Fruit fly (Drosophila melanogaster): ENCODE results near the gene CG9213.

CG9213 gene

dm6 chrX:15615426-15615825 lies 41.1 kb upstream of the CG9213 start (continued):
- TF ChIP-seq net (GFP tag; optimal IDR thresholded peaks at IDR 0.05) (peak; percentile 47), esn (GFP tag; optimal IDR thresholded peaks at IDR 0.05) (peak; percentile 64), Blimp-1 (GFP tag; optimal IDR thresholded peaks at IDR 0.05) (no peak), dsx (GFP tag; optimal IDR thresholded peaks at IDR 0.05; ENCODE audit: poor library complexity, severe bottlenecking) (no peak), CG4318 (GFP tag; optimal IDR thresholded peaks at IDR 0.05) (peak; percentile 31), Hr39 (GFP tag; optimal IDR thresholded peaks at IDR 0.05) (peak; percentile 60), spab (GFP tag; optimal IDR thresholded peaks at IDR 0.05) (no peak), OdsH (GFP tag; optimal IDR thresholded peaks at IDR 0.05) (peak; percentile 61), Gug (GFP tag; IDR thresholded peaks at IDR 0.05) (peak; percentile 77), CG7368 (GFP tag; optimal IDR thresholded peaks at IDR 0.05) (no peak), Sox14 (GFP tag; optimal IDR thresholded peaks at IDR 0.05) (peak; percentile 45), CG9139 (GFP tag; optimal IDR thresholded peaks at IDR 0.05) (no peak), fd59A (GFP tag; optimal IDR thresholded peaks at IDR 0.05) (no peak), CG6808 (GFP tag; optimal IDR thresholded peaks at IDR 0.05) (no peak), Ets96B (tag; optimal IDR thresholded peaks at IDR 0.05) (peak; percentile 47), CG11294 (GFP tag; IDR thresholded peaks at IDR 0.05) (peak; percentile 40), Hr4 (GFP tag; optimal IDR thresholded peaks at IDR 0.05) (peak; percentile 61), CG8632 (GFP tag; optimal IDR thresholded peaks at IDR 0.05) (peak; percentile 19), Met (GFP tag; optimal IDR thresholded peaks at IDR 0.05) (peak; percentile 70), pdm3 (GFP tag; optimal IDR thresholded peaks at IDR 0.05) (peak; percentile 66), Eip78C (GFP tag) (peak; percentile 72), CG6163 (GFP tag; IDR thresholded peaks at IDR 0.05) (peak; percentile 74), vri (GFP tag; optimal IDR thresholded peaks at IDR 0.05) (no peak), Smox (GFP tag; optimal IDR thresholded peaks at IDR 0.05) (peak; percentile 46)

dm6 chrX:15611795-15612194 lies 37.5 kb upstream of the CG9213 start:
- peak in 1 of 2 experiments; percentile 21 for TF ChIP-seq ss (GFP tag; optimal IDR thresholded peaks at IDR 0.05)
- TF ChIP-seq spab (GFP tag; optimal IDR thresholded peaks at IDR 0.05) = no peak
- TF ChIP-seq CG15336 (GFP tag; IDR thresholded peaks at IDR 0.05) = peak; percentile 34; the same call in 1 of the 2 replicates
- 0 out of 3 replicates have a peak, but pooled peaks have one; percentile 5 for TF ChIP-seq CG8119 (GFP tag; IDR thresholded peaks at IDR 0.05)
- TF ChIP-seq CG3919 (GFP tag; optimal IDR thresholded peaks at IDR 0.05) = peak; percentile 64

dm6 chrX:15610957-15611356 lies 36.6 kb upstream of the CG9213 start:
- TF ChIP-seq Eip78C (GFP tag) = peak; percentile 74
- TF ChIP-seq Ets96B (tag; optimal IDR thresholded peaks at IDR 0.05) = peak; percentile 13
- TF ChIP-seq CG10631 (GFP tag; optimal IDR thresholded peaks at IDR 0.05) = peak; percentile 19
- TF ChIP-seq topi (GFP tag; optimal IDR thresholded peaks at IDR 0.05) = peak; percentile 38
- TF ChIP-seq Ets21C (GFP tag; optimal IDR thresholded peaks at IDR 0.05) = no peak
- no peak; the same call in 2 of the 3 replicates for TF ChIP-seq CG8119 (GFP tag; IDR thresholded peaks at IDR 0.05)
- no peak for TF ChIP-seq CG6163 (GFP tag; IDR thresholded peaks at IDR 0.05)
- peak; percentile 12 for TF ChIP-seq CG10669 (GFP tag; optimal IDR thresholded peaks at IDR 0.05)
- TF ChIP-seq dac (GFP tag; optimal IDR thresholded peaks at IDR 0.05) = no peak
- TF ChIP-seq CG6792 (GFP tag; optimal IDR thresholded peaks at IDR 0.05) = no peak
- peak; percentile 30 for TF ChIP-seq esn (GFP tag; optimal IDR thresholded peaks at IDR 0.05)
- TF ChIP-seq Met (GFP tag; optimal IDR thresholded peaks at IDR 0.05) = peak; percentile 48
- TF ChIP-seq spab (GFP tag; optimal IDR thresholded peaks at IDR 0.05) = no peak
- no peak for TF ChIP-seq Gug (GFP tag; IDR thresholded peaks at IDR 0.05)
- no peak for TF ChIP-seq cyc (GFP tag; optimal IDR thresholded peaks at IDR 0.05)
- no peak for TF ChIP-seq CG3032 (tag; optimal IDR thresholded peaks at IDR 0.05)
- TF ChIP-seq Eip75B (GFP tag; optimal IDR thresholded peaks at IDR 0.05) = peak; percentile 3
- TF ChIP-seq CG8632 (GFP tag; optimal IDR thresholded peaks at IDR 0.05) = peak; percentile 10
- peak in 1 of 2 experiments; percentile 9 for TF ChIP-seq ss (GFP tag; optimal IDR thresholded peaks at IDR 0.05)
- no peak for TF ChIP-seq CG8319 (GFP tag; optimal IDR thresholded peaks at IDR 0.05)
- no peak for TF ChIP-seq fkh (GFP tag; optimal IDR thresholded peaks at IDR 0.05)
- no peak for TF ChIP-seq dsx (GFP tag; optimal IDR thresholded peaks at IDR 0.05; ENCODE audit: poor library complexity, severe bottlenecking)
- peak; percentile 30 for TF ChIP-seq CG31627 (GFP tag; optimal IDR thresholded peaks at IDR 0.05)
- TF ChIP-seq Sox15 (GFP tag; optimal IDR thresholded peaks at IDR 0.05) = no peak
- TF ChIP-seq net (GFP tag; optimal IDR thresholded peaks at IDR 0.05) = no peak
- TF ChIP-seq fd59A (GFP tag; optimal IDR thresholded peaks at IDR 0.05) = peak; percentile 32
- peak; percentile 27 for TF ChIP-seq CG3919 (GFP tag; optimal IDR thresholded peaks at IDR 0.05)
- TF ChIP-seq Lpt (GFP tag; optimal IDR thresholded peaks at IDR 0.05) = no peak
- TF ChIP-seq CG6808 (GFP tag; optimal IDR thresholded peaks at IDR 0.05) = peak; percentile 12
- TF ChIP-seq achi (GFP tag; optimal IDR thresholded peaks at IDR 0.05) = peak; percentile 25
- peak; percentile 41 for TF ChIP-seq Sox14 (GFP tag; optimal IDR thresholded peaks at IDR 0.05)
- TF ChIP-seq Smox (GFP tag; optimal IDR thresholded peaks at IDR 0.05) = no peak
- no peak for TF ChIP-seq CG16779 (tag; optimal IDR thresholded peaks at IDR 0.05)
- peak; percentile 16 for TF ChIP-seq OdsH (GFP tag; optimal IDR thresholded peaks at IDR 0.05)
- TF ChIP-seq CG9139 (GFP tag; optimal IDR thresholded peaks at IDR 0.05) = no peak
- peak; percentile 40; the same call in 1 of the 2 replicates for TF ChIP-seq CG15336 (GFP tag; IDR thresholded peaks at IDR 0.05)
- TF ChIP-seq vri (GFP tag; optimal IDR thresholded peaks at IDR 0.05) = no peak
- TF ChIP-seq CG7368 (GFP tag; optimal IDR thresholded peaks at IDR 0.05) = no peak
- no peak for TF ChIP-seq Blimp-1 (GFP tag; optimal IDR thresholded peaks at IDR 0.05)
